Worm (Caenorhabditis elegans) whole organism, midembryonic: ENCODE data around the gene F44G3.7.

Experiments used
- flt-1 ChIP-seq: fragments of 200-800 bp; sonication (Bioruptor generic); IDR thresholded peaks from 2 replicates; pipeline ENCODE4 v1.3.6; 2022; ENCODE audit warnings: missing genetic modification characterization, missing compliant biosample characterization
- ztf-29 ChIP-seq: fragments of 200-800 bp; sonication (Bioruptor generic); IDR thresholded peaks from 2 replicates; pipeline ENCODE4 v1.3.6; 2022; ENCODE audit warnings: missing genetic modification reagents, missing genetic modification characterization, missing compliant biosample characterization

DNA sequence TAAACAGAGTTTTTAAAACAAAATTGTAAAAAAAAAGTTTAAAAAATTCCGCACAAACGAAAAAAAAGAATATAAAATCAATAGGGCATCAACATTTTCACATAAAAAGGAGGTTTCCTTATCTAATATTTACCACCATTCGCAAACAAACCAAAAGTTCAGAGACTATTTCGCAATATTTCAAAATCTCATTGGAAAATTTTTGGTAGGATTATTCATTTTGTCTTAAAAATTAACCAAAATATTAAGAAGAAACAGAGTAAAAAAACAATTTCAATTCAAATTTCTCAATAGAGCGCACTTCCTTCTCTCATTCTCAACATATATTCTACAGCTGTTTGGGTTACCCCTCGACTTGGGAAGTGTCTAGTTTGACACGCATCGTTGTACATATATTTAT lies 23.1 kb upstream of the F44G3.7 start:
- TF ChIP-seq flt-1 (GFP tag; lab: Robert Waterston, UW) (no peak), ztf-29 (GFP tag; lab: Robert Waterston, UW) (no peak)
